Fruit fly (Drosophila melanogaster) whole organism: ENCODE data around the gene CG3198.

Experiments
- CG8478 ChIP-seq: fragments of >200 bp; optimal IDR thresholded peaks from 2 replicates; lab custom pipeline; 2018; ENCODE audit warnings: inconsistent platforms
- Dll ChIP-seq: fragments of >200 bp; optimal IDR thresholded peaks from 2 replicates; lab custom pipeline; 2017
- EcR ChIP-seq, 2 experiments: fragments of >200 bp; optimal IDR thresholded peaks; 2 replicates each; lab custom pipeline; 2017; ENCODE audit warnings: missing biosample characterization in 2 of 2, missing genetic modification characterization in 2 of 2, missing genetic modification reagents in 2 of 2
- pan ChIP-seq: fragments of >200 bp; optimal IDR thresholded peaks from 2 replicates; lab custom pipeline; 2017
- psq ChIP-seq: fragments of >200 bp; optimal IDR thresholded peaks from 2 replicates; lab custom pipeline; 2017
- usp ChIP-seq: fragments of >200 bp; optimal IDR thresholded peaks from 2 replicates; lab custom pipeline; 2017; ENCODE audit warnings: missing biosample characterization, missing genetic modification characterization, mixed read lengths

dm6 chrX:6673637-6674487, at the start of gene CG3198, which contains the start of gene Mcm6:
- no peak for TF ChIP-seq Dll (lab: Kevin White, UChicago)
- TF ChIP-seq EcR (GFP tag; optimal IDR thresholded peaks at IDR 0.05; lab: Kevin White, UChicago): no peak
- TF ChIP-seq psq (lab: Kevin White, UChicago): no peak
- no peak for TF ChIP-seq usp (GFP tag; lab: Kevin White, UChicago)
- no peak for TF ChIP-seq CG8478
- TF ChIP-seq pan (lab: Kevin White, UChicago): no peak
